Worm (Caenorhabditis elegans) whole organism, late embryonic: Measurements from ENCODE around the gene ins-35.

ENCODE experiments used
- ama-1 ChIP-seq: fragments of 150-350 bp; optimal IDR thresholded peaks from 2 replicates; lab custom pipeline; 2014
- ceh-14 ChIP-seq: sonication (generic microtip); optimal IDR thresholded peaks from 2 replicates; lab custom pipeline; 2016; ENCODE audit warnings: missing genotype, missing genetic modification characterization, missing compliant biosample characterization
- ceh-19 ChIP-seq: fragments of 200-800 bp; sonication (Bioruptor generic); optimal IDR thresholded peaks from 2 replicates; lab custom pipeline; 2018; ENCODE audit warnings: mild to moderate bottlenecking, missing genetic modification characterization, missing compliant biosample characterization
- ceh-30 ChIP-seq: fragments of 150-350 bp; optimal IDR thresholded peaks from 2 replicates; lab custom pipeline; 2014; ENCODE audit warnings: missing biosample characterization, missing genetic modification characterization
- ceh-31 ChIP-seq: sonication (generic microtip); optimal IDR thresholded peaks from 2 replicates; lab custom pipeline; 2016; ENCODE audit warnings: missing genetic modification characterization, missing compliant biosample characterization
- ceh-45 ChIP-seq: fragments of 200-800 bp; sonication (Bioruptor generic); IDR thresholded peaks from 2 replicates; pipeline ENCODE4 v1.3.6; 2022; ENCODE audit warnings: missing genetic modification reagents, missing genetic modification characterization, missing compliant biosample characterization
- ceh-6 ChIP-seq: fragments of 200-800 bp; sonication (Bioruptor generic); optimal IDR thresholded peaks from 2 replicates; lab custom pipeline; 2018; ENCODE audit warnings: mild to moderate bottlenecking, missing genetic modification characterization, missing compliant biosample characterization
- elt-2 ChIP-seq: sonication (generic microtip); optimal IDR thresholded peaks from 2 replicates; lab custom pipeline; 2016; ENCODE audit warnings: missing genetic modification reagents, missing genetic modification characterization, missing compliant biosample characterization
- elt-4 ChIP-seq: sonication (generic microtip); optimal IDR thresholded peaks from 2 replicates; lab custom pipeline; 2016; ENCODE audit warnings: missing genetic modification characterization, missing compliant biosample characterization
- fax-1 ChIP-seq: sonication (generic microtip); optimal IDR thresholded peaks from 2 replicates; lab custom pipeline; 2016; ENCODE audit warnings: missing genotype, missing genetic modification characterization, missing compliant biosample characterization
- fkh-6 ChIP-seq: sonication (generic microtip); optimal IDR thresholded peaks from 2 replicates; lab custom pipeline; 2016; ENCODE audit warnings: missing genetic modification characterization, missing compliant biosample characterization
- hlh-13 ChIP-seq: fragments of 200-800 bp; sonication (Bioruptor generic); optimal IDR thresholded peaks from 2 replicates; lab custom pipeline; 2018; ENCODE audit warnings: mild to moderate bottlenecking, missing genetic modification characterization, missing compliant biosample characterization
- hlh-15 ChIP-seq: sonication (generic microtip); optimal IDR thresholded peaks from 2 replicates; lab custom pipeline; 2016; ENCODE audit warnings: missing genetic modification characterization, missing compliant biosample characterization
- hlh-30 ChIP-seq: sonication (generic microtip); optimal IDR thresholded peaks from 2 replicates; lab custom pipeline; 2017; ENCODE audit warnings: antibody characterized with exemption, missing genetic modification characterization, missing compliant biosample characterization; ENCODE audit not compliant: insufficient read depth
- hlh-6 ChIP-seq: sonication (generic microtip); optimal IDR thresholded peaks from 2 replicates; lab custom pipeline; 2016; ENCODE audit warnings: missing genotype, missing genetic modification characterization, missing compliant biosample characterization
- lim-6 ChIP-seq: sonication (generic microtip); optimal IDR thresholded peaks from 2 replicates; lab custom pipeline; 2016; ENCODE audit warnings: missing genetic modification characterization, missing compliant biosample characterization
- lin-11 ChIP-seq: fragments of 200-800 bp; sonication (Bioruptor generic); optimal IDR thresholded peaks from 2 replicates; lab custom pipeline; 2018; ENCODE audit warnings: mild to moderate bottlenecking, missing genetic modification characterization, missing compliant biosample characterization
- nfya-1 ChIP-seq: sonication (generic microtip); optimal IDR thresholded peaks from 2 replicates; lab custom pipeline; 2017; ENCODE audit warnings: missing genetic modification characterization, mild to moderate bottlenecking, missing compliant biosample characterization, antibody characterized with exemption, moderate library complexity
- nhr-11 ChIP-seq: fragments of 150-350 bp; optimal IDR thresholded peaks from 2 replicates; lab custom pipeline; 2014; ENCODE audit warnings: missing biosample characterization, missing genetic modification characterization
- nhr-232 ChIP-seq: sonication (generic microtip); optimal IDR thresholded peaks from 2 replicates; lab custom pipeline; 2016; ENCODE audit warnings: missing genetic modification characterization, missing compliant biosample characterization
- pat-9 ChIP-seq: fragments of 200-800 bp; sonication (Bioruptor generic); optimal IDR thresholded peaks from 2 replicates; lab custom pipeline; 2018; ENCODE audit warnings: mild to moderate bottlenecking, missing genetic modification characterization, moderate library complexity, missing compliant biosample characterization
- pax-1 ChIP-seq: fragments of 150-350 bp; optimal IDR thresholded peaks from 2 replicates; lab custom pipeline; 2014; ENCODE audit warnings: missing biosample characterization, missing genetic modification characterization
- pha-2 ChIP-seq: sonication (generic microtip); optimal IDR thresholded peaks from 2 replicates; lab custom pipeline; 2017; ENCODE audit warnings: mild to moderate bottlenecking, missing genetic modification characterization, missing compliant biosample characterization
- pros-1 ChIP-seq: fragments of 150-350 bp; optimal IDR thresholded peaks from 2 replicates; lab custom pipeline; 2014; ENCODE audit warnings: missing biosample characterization, missing genetic modification reagents, missing genetic modification characterization
- rnt-1 ChIP-seq: sonication (generic microtip); optimal IDR thresholded peaks from 2 replicates; lab custom pipeline; 2016; ENCODE audit warnings: missing genetic modification characterization, missing compliant biosample characterization
- sdc-2 ChIP-seq: sonication (generic microtip); optimal IDR thresholded peaks from 2 replicates; lab custom pipeline; 2016; ENCODE audit warnings: missing genotype, missing genetic modification characterization, missing compliant biosample characterization
- sox-4 ChIP-seq: sonication (generic microtip); optimal IDR thresholded peaks from 2 replicates; lab custom pipeline; 2017; ENCODE audit warnings: mild to moderate bottlenecking, missing genetic modification characterization, inconsistent platforms, missing compliant biosample characterization
- tbx-7 ChIP-seq: sonication (generic microtip); optimal IDR thresholded peaks from 2 replicates; lab custom pipeline; 2016; ENCODE audit warnings: missing genotype, missing genetic modification characterization, missing compliant biosample characterization
- unc-42 ChIP-seq: sonication (generic microtip); optimal IDR thresholded peaks from 2 replicates; lab custom pipeline; 2016; ENCODE audit warnings: missing genotype, missing genetic modification characterization, missing compliant biosample characterization

ins-35 gene

ce11 chrV:20416790-20417189 lies 41.5 kb downstream of the ins-35 start:
- TF ChIP-seq nhr-232 (tag; lab: Kevin White, UChicago) (no peak), pat-9 (tag; lab: Kevin White, UChicago) (no peak), pax-1 (tag; lab: Kevin White, UChicago) (no peak), hlh-6 (no peak), fax-1 (tag; lab: Kevin White, UChicago) (no peak), elt-2 (tag; lab: Kevin White, UChicago) (peak; percentile 5)

ce11 chrV:20417809-20418208 lies 42.5 kb downstream of the ins-35 start:
- TF ChIP-seq nfya-1 (peak; percentile 19), hlh-15 (tag; lab: Kevin White, UChicago) (no peak), hlh-30 (tag; lab: Kevin White, UChicago) (peak; percentile 36)

- TF ChIP-seq pros-1 (tag; lab: Kevin White, UChicago), result no peak
- no peak for TF ChIP-seq pha-2 (tag; lab: Kevin White, UChicago)
- peak; percentile 20 for TF ChIP-seq elt-2 (tag; lab: Kevin White, UChicago)
- no peak for TF ChIP-seq unc-42 (tag; lab: Kevin White, UChicago)
- peak; percentile 77 for TF ChIP-seq hlh-30 (tag; lab: Kevin White, UChicago)
These were observed 43.4 kb downstream of the ins-35 start for ce11 chrV:20418768-20419167.

ce11 chrV:20419643-20420042 lies 44.3 kb downstream of the ins-35 start:
- TF ChIP-seq ceh-6 (no peak), rnt-1 (tag; lab: Kevin White, UChicago) (no peak), elt-4 (tag; lab: Kevin White, UChicago) (no peak), lim-6 (no peak), ceh-31 (tag; lab: Kevin White, UChicago) (no peak), fkh-6 (tag; lab: Kevin White, UChicago) (no peak), sdc-2 (tag; lab: Kevin White, UChicago) (no peak)

DNA sequence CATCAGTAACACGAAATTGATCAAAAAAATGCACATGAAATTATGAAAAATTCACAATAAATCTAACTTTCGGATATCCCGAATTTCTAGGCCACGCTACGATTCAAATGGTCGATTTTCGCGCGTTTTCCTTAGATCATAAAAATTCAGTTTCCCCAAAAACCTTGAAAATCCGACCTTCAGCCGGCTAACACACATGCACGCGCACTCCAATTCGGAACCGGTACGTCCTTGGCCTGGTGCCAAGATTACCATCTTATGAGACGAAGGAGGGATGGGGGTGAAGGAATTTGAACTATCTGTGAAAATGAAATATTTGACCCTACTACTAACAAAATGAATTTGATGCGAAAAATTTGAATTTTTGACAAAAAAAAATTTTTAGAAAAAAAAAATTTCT lies 47.4 kb downstream of the ins-35 start:
- TF ChIP-seq pros-1 (tag; lab: Kevin White, UChicago) (no peak), elt-2 (tag; lab: Kevin White, UChicago) (no peak), fkh-6 (tag; lab: Kevin White, UChicago) (no peak), ceh-45 (GFP tag; lab: Robert Waterston, UW) (no peak), lin-11 (tag; lab: Kevin White, UChicago) (no peak), ceh-19 (no peak), ceh-30 (no peak), tbx-7 (no peak), unc-42 (tag; lab: Kevin White, UChicago) (no peak), hlh-13 (GFP tag; lab: Kevin White, UChicago) (no peak), ama-1 (lab: Kevin White, UChicago) (no peak), ceh-6 (no peak), sox-4 (tag; lab: Kevin White, UChicago) (no peak), pat-9 (tag; lab: Kevin White, UChicago) (no peak), ceh-14 (no peak), hlh-30 (tag; lab: Kevin White, UChicago) (no peak), nhr-11 (tag; lab: Kevin White, UChicago) (no peak), nhr-232 (tag; lab: Kevin White, UChicago) (no peak)

ce11 chrV:20423428-20423827 lies 48.1 kb downstream of the ins-35 start:
- TF ChIP-seq lim-6, result no peak
- TF ChIP-seq pax-1 (tag; lab: Kevin White, UChicago), result no peak
- no peak for TF ChIP-seq elt-4 (tag; lab: Kevin White, UChicago)
- peak; percentile 9 for TF ChIP-seq elt-2 (tag; lab: Kevin White, UChicago)
- TF ChIP-seq tbx-7, result no peak
- no peak for TF ChIP-seq ceh-6
